Fruit fly (Drosophila melanogaster) whole organism, embryonic: ENCODE measurements around the gene spn-F.

ENCODE experiments used
- CG17568 ChIP-seq: fragments of 200-800 bp; sonication (Bioruptor generic); optimal IDR thresholded peaks from 2 replicates; lab custom pipeline; 2018; ENCODE audit warnings: missing biosample characterization, mild to moderate bottlenecking, missing genetic modification characterization, moderate library complexity
- CG30431 ChIP-seq: fragments of 200-800 bp; sonication (Bioruptor generic); optimal IDR thresholded peaks from 2 replicates; lab custom pipeline; 2017; ENCODE audit warnings: missing biosample characterization, missing genetic modification characterization
- Chrac-16 ChIP-seq: fragments of 200-800 bp; sonication (Bioruptor generic); optimal IDR thresholded peaks from 3 replicates; lab custom pipeline; 2016; ENCODE audit warnings: missing biosample characterization, missing genetic modification characterization
- Meics ChIP-seq: fragments of 200-800 bp; sonication (Bioruptor generic); optimal IDR thresholded peaks from 2 replicates; lab custom pipeline; 2017; ENCODE audit warnings: missing biosample characterization, mild to moderate bottlenecking, missing genetic modification characterization
- gcm ChIP-seq: fragments of 200-800 bp; sonication (Bioruptor generic); optimal IDR thresholded peaks from 2 replicates; lab custom pipeline; 2019; ENCODE audit warnings: missing biosample characterization, mild to moderate bottlenecking, missing genetic modification characterization, moderate library complexity
- gsb-n ChIP-seq: fragments of 200-800 bp; sonication (Bioruptor generic); optimal IDR thresholded peaks from 3 replicates; lab custom pipeline; 2018; ENCODE audit warnings: missing biosample characterization, mild to moderate bottlenecking, missing genetic modification characterization
- inv ChIP-seq: fragments of 200-800 bp; sonication (Bioruptor generic); IDR thresholded peaks from 2 replicates; pipeline ENCODE4 v1.3.6; 2022; ENCODE audit warnings: missing biosample characterization, missing genetic modification characterization; ENCODE audit not compliant: partially characterized antibody

DNA sequence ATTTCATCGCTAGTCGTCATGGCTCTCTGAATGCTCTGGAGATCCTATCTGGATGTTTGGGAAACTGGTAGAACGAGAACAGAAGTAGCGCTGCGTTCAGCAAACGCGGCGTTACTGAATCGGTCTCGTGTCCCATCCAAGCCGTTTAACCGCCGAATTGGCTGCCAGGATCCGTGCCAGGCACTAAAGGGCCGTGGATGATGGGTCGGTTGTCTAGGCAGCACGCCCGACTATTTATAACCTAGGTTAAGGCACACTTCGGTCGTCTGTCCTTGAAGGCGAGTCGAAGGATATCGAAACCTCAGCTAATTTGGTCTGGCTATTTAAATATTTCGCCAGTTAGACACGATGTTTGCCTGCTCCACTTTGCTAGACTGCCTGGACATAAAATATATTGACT is 19.7 kb upstream of the spn-F start, which contains the start of gene CG15564:
- TF ChIP-seq gcm (no peak), Chrac-16 (no peak), CG17568 (GFP tag; lab: Kevin White, UChicago) (no peak), CG30431 (GFP tag; lab: Kevin White, UChicago) (no peak), gsb-n (no peak), Meics (no peak), inv (GFP tag; lab: Robert Waterston, UW) (no peak)
